Worm (Caenorhabditis elegans) whole organism, L2 larva: ENCODE results near the gene swt-2.

Source experiments
- F13H6.1 ChIP-seq: sonication (generic microtip); optimal IDR thresholded peaks from 2 replicates; lab custom pipeline; 2016; ENCODE audit warnings: missing genetic modification characterization, missing compliant biosample characterization
- nhr-12 ChIP-seq: fragments of 150-350 bp; optimal IDR thresholded peaks from 2 replicates; lab custom pipeline; 2014; ENCODE audit warnings: missing biosample characterization, missing genetic modification characterization
- snpc-4 ChIP-seq: fragments of 150-350 bp; optimal IDR thresholded peaks from 2 replicates; lab custom pipeline; 2014; ENCODE audit warnings: missing biosample characterization, missing genetic modification characterization

- TF ChIP-seq F13H6.1: no peak
- no peak for TF ChIP-seq nhr-12 (tag; lab: Kevin White, UChicago)
- TF ChIP-seq snpc-4: no peak
These were observed 18.1 kb downstream of the swt-2 start for ce11 chrV:7548017-7548416.
